Fruit fly (Drosophila melanogaster): ENCODE measurements around the gene Eip63E.
A peak's percentile ranks its signal among the peaks of the same experiment; 100 is the strongest.

The Eip63E gene

dm6 chr3L:3632500-3633183 lies 117.1 kb downstream of the Eip63E start (continued):
- peak; percentile 60 for TF ChIP-seq CG6792 (GFP tag; optimal IDR thresholded peaks at IDR 0.05)
- peak; percentile 30 for TF ChIP-seq Hr4 (GFP tag; optimal IDR thresholded peaks at IDR 0.05)
- peak; percentile 78 for TF ChIP-seq CG6163 (GFP tag; IDR thresholded peaks at IDR 0.05)
- TF ChIP-seq spab (GFP tag; optimal IDR thresholded peaks at IDR 0.05) = peak; percentile 60
- no peak for TF ChIP-seq Eip75B (GFP tag; optimal IDR thresholded peaks at IDR 0.05)
- TF ChIP-seq CG11902 (GFP tag; optimal IDR thresholded peaks at IDR 0.05) = peak; percentile 10
- peak; percentile 48 for TF ChIP-seq CG3032 (tag; optimal IDR thresholded peaks at IDR 0.05)
- TF ChIP-seq fd59A (GFP tag; optimal IDR thresholded peaks at IDR 0.05) = peak; percentile 69
- peak; percentile 43 for TF ChIP-seq Ets96B (tag; optimal IDR thresholded peaks at IDR 0.05)
- TF ChIP-seq CG7368 (GFP tag; optimal IDR thresholded peaks at IDR 0.05) = no peak
- peak; percentile 58 for TF ChIP-seq Lpt (GFP tag; optimal IDR thresholded peaks at IDR 0.05)
- TF ChIP-seq CG6854 (GFP tag; optimal IDR thresholded peaks at IDR 0.05) = no peak
- no peak for TF ChIP-seq Sox102F (GFP tag; optimal IDR thresholded peaks at IDR 0.05)
- TF ChIP-seq achi (GFP tag; optimal IDR thresholded peaks at IDR 0.05) = peak; percentile 70
- TF ChIP-seq fd85E (GFP tag; optimal IDR thresholded peaks at IDR 0.05) = no peak
- peak; percentile 58 for TF ChIP-seq CG3919 (GFP tag; optimal IDR thresholded peaks at IDR 0.05)
- peak; percentile 26 for TF ChIP-seq CG1621 (tag; optimal IDR thresholded peaks at IDR 0.05)

- peak; percentile 17 for TF ChIP-seq vri (GFP tag; optimal IDR thresholded peaks at IDR 0.05)
- TF ChIP-seq CG11294 (GFP tag; IDR thresholded peaks at IDR 0.05) = 0 out of 2 replicates have a peak, but pooled peaks have one; percentile 18
- TF ChIP-seq CG32006 (GFP tag; optimal IDR thresholded peaks at IDR 0.05) = peak; percentile 70
- TF ChIP-seq CG10631 (GFP tag; optimal IDR thresholded peaks at IDR 0.05) = peak; percentile 57
- peak; percentile 71 for TF ChIP-seq svp (GFP tag)
- TF ChIP-seq CG7368 (GFP tag; optimal IDR thresholded peaks at IDR 0.05) = peak; percentile 26
- peak; percentile 64 for TF ChIP-seq CG8632 (GFP tag; optimal IDR thresholded peaks at IDR 0.05)
- TF ChIP-seq Ets21C (GFP tag; optimal IDR thresholded peaks at IDR 0.05) = no peak
- TF ChIP-seq CG9139 (GFP tag; optimal IDR thresholded peaks at IDR 0.05) = peak; percentile 32
- TF ChIP-seq Met (GFP tag; optimal IDR thresholded peaks at IDR 0.05) = peak; percentile 47
- TF ChIP-seq CG6276 (GFP tag; optimal IDR thresholded peaks at IDR 0.05) = peak; percentile 79
- peak; percentile 49 to 65 for TF ChIP-seq ss (GFP tag; optimal IDR thresholded peaks at IDR 0.05)
- peak; percentile 54 for TF ChIP-seq fd59A (GFP tag; optimal IDR thresholded peaks at IDR 0.05)
- peak; percentile 13 for TF ChIP-seq lz (GFP tag; optimal IDR thresholded peaks at IDR 0.05)
- TF ChIP-seq Lpt (GFP tag; optimal IDR thresholded peaks at IDR 0.05) = peak; percentile 29
- TF ChIP-seq topi (GFP tag; optimal IDR thresholded peaks at IDR 0.05) = peak; percentile 45
- TF ChIP-seq CG34406 (GFP tag; optimal IDR thresholded peaks at IDR 0.05) = peak; percentile 65
- TF ChIP-seq CG1621 (tag; optimal IDR thresholded peaks at IDR 0.05) = peak; percentile 42
- TF ChIP-seq Gug (GFP tag; IDR thresholded peaks at IDR 0.05) = no peak
- peak; percentile 79 for TF ChIP-seq dsx (GFP tag; optimal IDR thresholded peaks at IDR 0.05; ENCODE audit: poor library complexity, severe bottlenecking)
- TF ChIP-seq CG10669 (GFP tag; optimal IDR thresholded peaks at IDR 0.05) = peak; percentile 73
- TF ChIP-seq Sox102F (GFP tag; optimal IDR thresholded peaks at IDR 0.05) = peak; percentile 45
- TF ChIP-seq CG6808 (GFP tag; optimal IDR thresholded peaks at IDR 0.05) = peak; percentile 68
- peak; percentile 80 for TF ChIP-seq Ets96B (tag; optimal IDR thresholded peaks at IDR 0.05)
- peak; percentile 64 for TF ChIP-seq achi (GFP tag; optimal IDR thresholded peaks at IDR 0.05)
- TF ChIP-seq Eip93F (GFP tag; optimal IDR thresholded peaks at IDR 0.05) = no peak
- TF ChIP-seq CG6792 (GFP tag; optimal IDR thresholded peaks at IDR 0.05) = peak; percentile 65
- peak; percentile 48 for TF ChIP-seq OdsH (GFP tag; optimal IDR thresholded peaks at IDR 0.05)
- peak; percentile 55 for TF ChIP-seq Hr4 (GFP tag; optimal IDR thresholded peaks at IDR 0.05)
- no peak for TF ChIP-seq Hr38 (GFP tag; optimal IDR thresholded peaks at IDR 0.05)
- peak; percentile 88 for TF ChIP-seq CG15336 (GFP tag; IDR thresholded peaks at IDR 0.05)
- TF ChIP-seq CG11762 (GFP tag; optimal IDR thresholded peaks at IDR 0.05; ENCODE audit: insufficient read depth) = peak; percentile 50
- TF ChIP-seq fd85E (GFP tag; optimal IDR thresholded peaks at IDR 0.05) = no peak
- TF ChIP-seq CG3919 (GFP tag; optimal IDR thresholded peaks at IDR 0.05) = peak; percentile 60
- peak; percentile 8 for TF ChIP-seq dac (GFP tag; optimal IDR thresholded peaks at IDR 0.05)
- peak; percentile 39 for TF ChIP-seq CG8319 (GFP tag; optimal IDR thresholded peaks at IDR 0.05)
- peak; percentile 56 for TF ChIP-seq esn (GFP tag; optimal IDR thresholded peaks at IDR 0.05)
- peak; percentile 77; the same call in 2 of the 3 replicates for TF ChIP-seq CG6163 (GFP tag; IDR thresholded peaks at IDR 0.05)
- peak; percentile 62 for TF ChIP-seq CG16779 (tag; optimal IDR thresholded peaks at IDR 0.05)
- peak; percentile 82; the same call in 2 of the 3 replicates for TF ChIP-seq eg (GFP tag; IDR thresholded peaks at IDR 0.05)
These were observed 118.7 kb downstream of the Eip63E start for dm6 chr3L:3634107-3634737.

Data from whole organism, prepupa.